Worm (Caenorhabditis elegans) whole organism, early embryonic: Measurements from ENCODE around the gene let-711.

Experiments
- B0310.2 ChIP-seq: sonication (generic microtip); optimal IDR thresholded peaks from 2 replicates; lab custom pipeline; 2016; ENCODE audit warnings: mild to moderate bottlenecking, missing genetic modification characterization, missing compliant biosample characterization
- F13C5.2 ChIP-seq: sonication (generic microtip); optimal IDR thresholded peaks from 2 replicates; lab custom pipeline; 2017; ENCODE audit warnings: mild to moderate bottlenecking, missing genetic modification characterization, inconsistent platforms, missing compliant biosample characterization
- aly-1 ChIP-seq: sonication (generic microtip); optimal IDR thresholded peaks from 2 replicates; lab custom pipeline; 2016; ENCODE audit warnings: missing genetic modification characterization, missing compliant biosample characterization
- ama-1 ChIP-seq: fragments of 150-350 bp; optimal IDR thresholded peaks from 2 replicates; lab custom pipeline; 2014
- ceh-13 ChIP-seq: fragments of 200-800 bp; sonication (Bioruptor generic); optimal IDR thresholded peaks from 2 replicates; lab custom pipeline; 2018; ENCODE audit warnings: mild to moderate bottlenecking, missing genetic modification characterization, missing compliant biosample characterization
- ceh-36 ChIP-seq: sonication (generic microtip); optimal IDR thresholded peaks from 2 replicates; lab custom pipeline; 2016; ENCODE audit warnings: missing genetic modification characterization, inconsistent platforms, missing compliant biosample characterization
- ets-7 ChIP-seq: sonication (generic microtip); optimal IDR thresholded peaks from 2 replicates; lab custom pipeline; 2016; ENCODE audit warnings: missing genotype, missing genetic modification characterization, missing compliant biosample characterization
- flt-1 ChIP-seq: fragments of 200-800 bp; sonication (Bioruptor generic); IDR thresholded peaks from 2 replicates; pipeline ENCODE4 v1.3.6; 2022; ENCODE audit warnings: missing genetic modification characterization, missing compliant biosample characterization
- hmbx-1 ChIP-seq: sonication (generic microtip); optimal IDR thresholded peaks from 2 replicates; lab custom pipeline; 2016; ENCODE audit warnings: mild to moderate bottlenecking, missing genetic modification characterization, missing compliant biosample characterization
- hmg-4 ChIP-seq: fragments of 200-800 bp; sonication (Bioruptor generic); optimal IDR thresholded peaks from 2 replicates; lab custom pipeline; 2018; ENCODE audit warnings: mild to moderate bottlenecking, missing genetic modification characterization, missing compliant biosample characterization
- hnd-1 ChIP-seq: sonication (generic microtip); optimal IDR thresholded peaks from 2 replicates; lab custom pipeline; 2016; ENCODE audit warnings: missing genetic modification characterization, missing compliant biosample characterization
- pes-1 ChIP-seq: fragments of 200-800 bp; sonication (Bioruptor generic); IDR thresholded peaks from 2 replicates; pipeline ENCODE4 v1.3.6; 2022; ENCODE audit warnings: missing genetic modification reagents, missing genetic modification characterization, missing compliant biosample characterization
- scrt-1 ChIP-seq: fragments of 200-800 bp; sonication (Bioruptor generic); IDR thresholded peaks from 2 replicates; pipeline ENCODE4 v1.3.6; 2022; ENCODE audit warnings: missing genetic modification characterization, missing compliant biosample characterization
- sea-1 ChIP-seq: fragments of 200-800 bp; sonication (Bioruptor generic); conservative IDR thresholded peaks from 2 replicates; pipeline ENCODE4 v1.3.6; 2022; ENCODE audit warnings: missing genetic modification characterization, missing compliant biosample characterization
- tbx-11 ChIP-seq: fragments of 200-800 bp; sonication (Bioruptor generic); IDR thresholded peaks from 2 replicates; pipeline ENCODE4 v1.3.6; 2022; ENCODE audit warnings: missing genetic modification characterization, missing compliant biosample characterization
- tbx-37 ChIP-seq: fragments of 200-800 bp; sonication (Bioruptor generic); conservative IDR thresholded peaks from 2 replicates; pipeline ENCODE4 v1.3.6; 2022; ENCODE audit warnings: missing genetic modification reagents, missing genetic modification characterization, missing compliant biosample characterization
- tra-4 ChIP-seq: sonication (generic microtip); optimal IDR thresholded peaks from 2 replicates; lab custom pipeline; 2017; ENCODE audit warnings: missing genetic modification characterization, missing compliant biosample characterization

Gene let-711

ce11 chrIII:6958674-6959241 lies 12.2 kb downstream of the let-711 start:
- TF ChIP-seq sea-1 (GFP tag; lab: Robert Waterston, UW) (no peak), tra-4 (tag; lab: Kevin White, UChicago) (no peak), ets-7 (tag; lab: Kevin White, UChicago) (no peak), ceh-36 (tag; lab: Kevin White, UChicago) (no peak), B0310.2 (tag; lab: Kevin White, UChicago) (no peak), tbx-37 (GFP tag; lab: Robert Waterston, UW) (no peak), scrt-1 (GFP tag; lab: Robert Waterston, UW) (no peak), hnd-1 (tag; lab: Kevin White, UChicago) (no peak), F13C5.2 (tag; lab: Kevin White, UChicago) (no peak), tbx-11 (GFP tag; lab: Robert Waterston, UW) (no peak), pes-1 (no peak), ama-1 (lab: Kevin White, UChicago) (no peak), hmg-4 (GFP tag; lab: Kevin White, UChicago) (no peak), hmbx-1 (tag; lab: Kevin White, UChicago) (no peak), flt-1 (no peak), aly-1 (tag; lab: Kevin White, UChicago) (no peak), ceh-13 (no peak)

- no peak for TF ChIP-seq B0310.2 (tag; lab: Kevin White, UChicago)
- TF ChIP-seq flt-1, result no peak
- TF ChIP-seq sea-1 (GFP tag; lab: Robert Waterston, UW), result no peak
- TF ChIP-seq tbx-37 (GFP tag; lab: Robert Waterston, UW), result no peak
- peak; percentile 8 for TF ChIP-seq F13C5.2 (tag; lab: Kevin White, UChicago)
- no peak for TF ChIP-seq ama-1 (lab: Kevin White, UChicago)
Measured at ce11 chrIII:6961167-6961566, 14.6 kb downstream of the let-711 start.

- TF ChIP-seq flt-1, result no peak
- TF ChIP-seq hnd-1 (tag; lab: Kevin White, UChicago), result no peak
- TF ChIP-seq tra-4 (tag; lab: Kevin White, UChicago), result no peak
- no peak for TF ChIP-seq scrt-1 (GFP tag; lab: Robert Waterston, UW)
- TF ChIP-seq ets-7 (tag; lab: Kevin White, UChicago), result no peak
Measured at ce11 chrIII:6961937-6962504, 15.5 kb downstream of the let-711 start, which contains the start of the genes rpn-6.1 and F57B9.1. Gene rpn-6.1 (minus strand): TSS chrIII:6962001. Gene F57B9.1 (plus strand): TSS chrIII:6962090.

- TF ChIP-seq hnd-1 (tag; lab: Kevin White, UChicago), result no peak
- no peak for TF ChIP-seq tra-4 (tag; lab: Kevin White, UChicago)
- no peak for TF ChIP-seq hmg-4 (GFP tag; lab: Kevin White, UChicago)
- TF ChIP-seq ceh-13, result no peak
Measured at ce11 chrIII:6968080-6968639, 21.6 kb downstream of the let-711 start, which contains the start of gene panl-2. Gene panl-2 (minus strand): TSS chrIII:6968130.

ce11 chrIII:6968655-6969054 lies 22.1 kb downstream of the let-711 start:
- TF ChIP-seq ceh-36 (tag; lab: Kevin White, UChicago) (no peak), aly-1 (tag; lab: Kevin White, UChicago) (no peak), F13C5.2 (tag; lab: Kevin White, UChicago) (no peak), B0310.2 (tag; lab: Kevin White, UChicago) (no peak), pes-1 (no peak), flt-1 (no peak), hmg-4 (GFP tag; lab: Kevin White, UChicago) (no peak), tbx-11 (GFP tag; lab: Robert Waterston, UW) (no peak), tbx-37 (GFP tag; lab: Robert Waterston, UW) (no peak), ceh-13 (no peak), ama-1 (lab: Kevin White, UChicago) (no peak), ets-7 (tag; lab: Kevin White, UChicago) (no peak), tra-4 (tag; lab: Kevin White, UChicago) (no peak), scrt-1 (GFP tag; lab: Robert Waterston, UW) (no peak), hnd-1 (tag; lab: Kevin White, UChicago) (no peak), sea-1 (GFP tag; lab: Robert Waterston, UW) (no peak), hmbx-1 (tag; lab: Kevin White, UChicago) (no peak)

- TF ChIP-seq tra-4 (tag; lab: Kevin White, UChicago), result no peak
- TF ChIP-seq tbx-37 (GFP tag; lab: Robert Waterston, UW), result no peak
- no peak for TF ChIP-seq hmg-4 (GFP tag; lab: Kevin White, UChicago)
- TF ChIP-seq ets-7 (tag; lab: Kevin White, UChicago), result no peak
- no peak for TF ChIP-seq pes-1
- no peak for TF ChIP-seq hmbx-1 (tag; lab: Kevin White, UChicago)
- no peak for TF ChIP-seq sea-1 (GFP tag; lab: Robert Waterston, UW)
- TF ChIP-seq ceh-13, result no peak
- TF ChIP-seq hnd-1 (tag; lab: Kevin White, UChicago), result no peak
Measured at ce11 chrIII:6969090-6969489, 22.6 kb downstream of the let-711 start, which contains the start of gene F31E3.12. Gene F31E3.12 (plus strand): TSS chrIII:6969390.

ce11 chrIII:6969781-6970342 lies 23.3 kb downstream of the let-711 start:
- TF ChIP-seq aly-1 (tag; lab: Kevin White, UChicago) (no peak), hmbx-1 (tag; lab: Kevin White, UChicago) (no peak), flt-1 (no peak), sea-1 (GFP tag; lab: Robert Waterston, UW) (no peak), pes-1 (no peak), B0310.2 (tag; lab: Kevin White, UChicago) (no peak), ama-1 (lab: Kevin White, UChicago) (no peak), tbx-11 (GFP tag; lab: Robert Waterston, UW) (no peak), scrt-1 (GFP tag; lab: Robert Waterston, UW) (no peak), ets-7 (tag; lab: Kevin White, UChicago) (no peak), F13C5.2 (tag; lab: Kevin White, UChicago) (no peak), hnd-1 (tag; lab: Kevin White, UChicago) (no peak), tra-4 (tag; lab: Kevin White, UChicago) (no peak), hmg-4 (GFP tag; lab: Kevin White, UChicago) (no peak), ceh-13 (no peak)
